Fruit fly (Drosophila melanogaster) S2 (cell line): ENCODE results near the gene Tim9a.

Experiments used
- CG8478 ChIP-seq: fragments of >200 bp; optimal IDR thresholded peaks from 2 replicates; lab custom pipeline; 2018
- CTCF ChIP-seq, 2 experiments: fragments of >200 bp; optimal IDR thresholded peaks; 2 replicates each; lab custom pipeline; 2018

The Tim9a gene

dm6 chrX:13384583-13385342 lies at the start of gene Tim9a, which contains the start of gene Rbp1-like:
Tim9a (plus strand) TSS chrX:13385210.
Rbp1-like (minus strand) TSS chrX:13384877.
- TF ChIP-seq CTCF (optimal IDR thresholded peaks at IDR 0.05; lab: Kevin White, UChicago) (no peak), CG8478 (no peak)

DNA sequence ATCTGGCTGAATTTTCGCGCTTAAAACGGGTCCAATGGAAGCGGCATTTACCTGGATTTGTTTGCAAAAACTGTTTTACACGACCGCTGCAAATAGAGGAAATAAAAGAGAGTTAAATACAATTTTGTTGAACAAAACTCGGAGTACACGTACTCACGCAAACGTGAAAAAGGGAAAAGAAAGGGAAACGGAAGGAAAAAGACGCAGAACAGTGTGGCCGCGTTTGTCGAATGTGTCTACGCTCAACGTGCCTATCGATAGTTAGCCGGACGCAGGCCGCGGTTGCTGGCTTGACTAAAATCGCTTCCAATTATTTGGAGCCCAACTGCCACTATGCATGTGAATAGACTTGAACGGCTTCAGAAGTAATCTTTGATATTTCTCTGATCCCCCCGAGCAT lies 47.6 kb upstream of the Tim9a start, which contains the start of gene RpS15Aa:
RpS15Aa (minus strand) TSS at position 252 of the 400 bp plus-strand sequence.
- TF ChIP-seq CTCF (optimal IDR thresholded peaks at IDR 0.05; lab: Kevin White, UChicago) (peak; percentile 25 to 44), CG8478 (no peak)

- TF ChIP-seq CG8478 (no peak), CTCF (optimal IDR thresholded peaks at IDR 0.05; lab: Kevin White, UChicago) (peak in 1 of 2 experiments; percentile 12)
These were observed 46.9 kb upstream of the Tim9a start, which contains the start of gene CG15747 for dm6 chrX:13338113-13338512. CG15747 (plus strand) TSS chrX:13338318.

- TF ChIP-seq CG8478 (no peak), CTCF (optimal IDR thresholded peaks at IDR 0.05; lab: Kevin White, UChicago) (no peak)
These were observed 39.7 kb upstream of the Tim9a start for dm6 chrX:13345327-13345726.

DNA sequence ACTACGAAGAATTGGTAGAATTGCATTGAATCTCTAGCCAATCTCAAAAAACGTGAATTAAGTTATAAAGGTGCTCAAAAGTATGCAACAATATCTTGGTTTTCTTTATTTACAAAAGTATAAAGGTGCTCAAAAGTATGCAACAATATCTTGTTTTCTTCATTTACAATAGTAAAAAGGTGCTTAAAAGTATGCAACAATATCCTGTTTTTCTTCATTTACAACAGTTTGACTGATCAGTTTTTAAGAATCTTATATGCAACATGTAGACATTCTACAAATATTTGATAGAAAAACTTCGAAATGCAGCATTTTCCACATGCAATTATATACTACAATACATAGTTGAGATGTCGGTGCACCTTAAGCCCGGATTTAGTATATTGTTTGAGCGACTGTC lies 38.0 kb upstream of the Tim9a start:
- TF ChIP-seq CG8478 (no peak), CTCF (optimal IDR thresholded peaks at IDR 0.05; lab: Kevin White, UChicago) (no peak)

DNA sequence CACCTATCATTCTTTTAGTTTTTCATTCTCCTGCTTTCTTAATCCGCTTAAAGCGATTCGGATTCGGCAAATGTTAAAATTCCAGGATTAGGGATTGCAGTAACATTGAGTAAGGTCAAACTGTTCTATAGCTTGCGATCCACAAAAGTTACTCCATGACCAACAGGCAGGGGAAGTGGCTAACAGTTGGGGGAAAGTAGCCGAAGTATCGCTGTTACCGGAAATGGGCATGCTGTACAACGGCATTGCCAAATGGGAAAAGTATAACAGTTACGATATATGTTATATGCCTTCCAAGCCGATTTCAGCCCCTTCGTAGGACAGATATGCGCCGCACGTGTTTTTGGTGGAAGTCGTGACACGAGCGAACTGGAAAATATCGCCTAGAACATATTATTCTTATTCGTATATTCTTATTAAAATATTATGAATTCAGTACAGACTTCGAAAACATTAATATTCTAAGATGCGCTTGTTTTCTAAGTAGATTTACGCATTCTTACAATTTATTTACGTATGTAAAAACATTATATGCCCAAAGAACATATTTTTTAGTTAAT lies 26.7 kb upstream of the Tim9a start:
- TF ChIP-seq CG8478 (no peak), CTCF (optimal IDR thresholded peaks at IDR 0.05; lab: Kevin White, UChicago) (no peak)

- TF ChIP-seq CG8478 (no peak), CTCF (optimal IDR thresholded peaks at IDR 0.05; lab: Kevin White, UChicago) (no peak)
These were observed 26.1 kb upstream of the Tim9a start, which contains the start of gene Syt12 for dm6 chrX:13358948-13359347. Syt12 (plus strand) TSS chrX:13359248.

- TF ChIP-seq CG8478: no peak
- TF ChIP-seq CTCF (optimal IDR thresholded peaks at IDR 0.05; lab: Kevin White, UChicago): no peak
These were observed 16.9 kb upstream of the Tim9a start, which contains the start of gene dmrt11E for dm6 chrX:13368149-13368548. dmrt11E (plus strand) TSS chrX:13368191.

DNA sequence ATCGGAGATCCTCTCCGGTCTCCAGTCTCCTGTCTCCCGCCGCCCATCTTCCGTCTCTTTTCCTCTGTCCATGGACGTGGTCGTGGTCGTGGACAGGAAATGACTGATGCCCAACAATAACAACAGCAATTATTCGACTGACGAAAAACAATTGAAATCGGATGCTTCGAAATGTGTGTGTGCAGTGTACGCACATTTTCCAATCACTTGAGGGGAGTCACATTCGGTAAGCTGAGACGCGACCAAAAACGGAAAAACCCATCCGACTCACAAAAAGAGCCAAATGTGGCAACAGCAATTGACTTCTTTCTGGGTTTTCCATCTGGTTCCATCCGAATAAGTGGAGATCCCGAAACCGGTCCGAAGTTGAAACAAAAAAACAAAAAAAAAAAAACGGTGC lies 15.6 kb upstream of the Tim9a start:
- TF ChIP-seq CG8478: no peak
- no peak for TF ChIP-seq CTCF (optimal IDR thresholded peaks at IDR 0.05; lab: Kevin White, UChicago)

DNA sequence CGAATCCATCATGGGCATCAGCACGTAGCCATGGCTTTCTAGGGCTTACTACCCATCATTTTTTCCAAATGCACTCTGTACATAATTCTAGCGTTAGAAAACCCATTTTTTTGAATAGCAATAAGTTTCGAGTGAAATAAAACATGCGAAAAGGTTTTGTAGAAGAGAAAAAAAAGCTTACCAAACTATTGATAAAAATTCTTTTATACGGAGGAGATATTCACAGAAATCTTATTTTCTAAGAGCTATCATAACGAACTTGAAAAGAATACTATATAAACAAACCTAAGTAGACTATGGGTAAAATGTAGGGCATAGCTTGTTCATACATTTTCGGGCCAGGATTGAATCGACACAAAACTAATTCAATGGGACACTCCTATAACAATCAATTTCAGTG lies 14.7 kb upstream of the Tim9a start, which contains the start of gene CG1640:
CG1640 (plus strand) TSS at position 301 of the 400 bp plus-strand sequence.
- TF ChIP-seq CG8478 (no peak), CTCF (optimal IDR thresholded peaks at IDR 0.05; lab: Kevin White, UChicago) (no peak)

DNA sequence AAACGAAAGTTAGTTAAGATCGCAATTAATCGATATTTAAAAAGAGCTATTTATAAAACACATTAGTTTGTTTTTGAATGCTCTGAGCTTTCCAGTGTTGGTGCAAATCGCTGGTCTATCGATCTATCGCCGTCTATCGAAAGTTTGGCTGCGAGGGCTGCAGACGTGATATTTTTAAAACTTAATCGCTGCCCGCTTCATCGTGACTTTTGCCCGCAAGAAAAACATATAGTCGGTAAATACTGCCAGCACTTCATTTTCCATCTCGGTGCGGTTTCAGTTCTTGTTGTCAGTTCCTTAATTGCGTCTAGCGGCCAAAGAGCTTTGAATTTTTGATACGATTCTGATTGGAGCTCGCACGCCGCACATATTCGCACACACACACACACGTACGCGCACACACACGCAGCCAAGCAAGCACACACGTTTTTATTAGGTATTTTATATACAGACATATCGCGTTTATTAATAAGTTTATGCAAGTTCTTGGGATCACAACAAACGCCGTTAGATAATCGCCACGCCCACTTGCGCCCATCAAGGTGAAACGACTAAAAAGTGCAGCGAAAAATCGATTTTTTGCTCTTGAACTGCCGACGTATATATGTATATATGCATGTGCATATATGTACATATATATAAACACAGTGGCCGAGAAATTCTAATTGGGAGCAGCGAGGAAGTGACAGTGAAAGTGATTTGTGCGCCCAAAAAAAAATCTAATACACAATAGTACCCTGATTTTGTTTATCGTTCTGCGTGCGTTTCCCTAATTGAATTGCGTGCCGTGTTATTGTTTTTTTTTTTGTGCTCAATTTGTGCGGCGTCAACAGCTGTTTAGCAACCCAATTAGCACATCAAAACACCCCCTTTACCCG lies 13.9 kb upstream of the Tim9a start:
- TF ChIP-seq CTCF (optimal IDR thresholded peaks at IDR 0.05; lab: Kevin White, UChicago): no peak
- no peak for TF ChIP-seq CG8478

dm6 chrX:13371704-13372049 lies 13.3 kb upstream of the Tim9a start:
- TF ChIP-seq CTCF (optimal IDR thresholded peaks at IDR 0.05; lab: Kevin White, UChicago): no peak
- no peak for TF ChIP-seq CG8478

dm6 chrX:13372512-13372911 lies 12.5 kb upstream of the Tim9a start:
- no peak for TF ChIP-seq CG8478
- TF ChIP-seq CTCF (optimal IDR thresholded peaks at IDR 0.05; lab: Kevin White, UChicago): no peak

DNA sequence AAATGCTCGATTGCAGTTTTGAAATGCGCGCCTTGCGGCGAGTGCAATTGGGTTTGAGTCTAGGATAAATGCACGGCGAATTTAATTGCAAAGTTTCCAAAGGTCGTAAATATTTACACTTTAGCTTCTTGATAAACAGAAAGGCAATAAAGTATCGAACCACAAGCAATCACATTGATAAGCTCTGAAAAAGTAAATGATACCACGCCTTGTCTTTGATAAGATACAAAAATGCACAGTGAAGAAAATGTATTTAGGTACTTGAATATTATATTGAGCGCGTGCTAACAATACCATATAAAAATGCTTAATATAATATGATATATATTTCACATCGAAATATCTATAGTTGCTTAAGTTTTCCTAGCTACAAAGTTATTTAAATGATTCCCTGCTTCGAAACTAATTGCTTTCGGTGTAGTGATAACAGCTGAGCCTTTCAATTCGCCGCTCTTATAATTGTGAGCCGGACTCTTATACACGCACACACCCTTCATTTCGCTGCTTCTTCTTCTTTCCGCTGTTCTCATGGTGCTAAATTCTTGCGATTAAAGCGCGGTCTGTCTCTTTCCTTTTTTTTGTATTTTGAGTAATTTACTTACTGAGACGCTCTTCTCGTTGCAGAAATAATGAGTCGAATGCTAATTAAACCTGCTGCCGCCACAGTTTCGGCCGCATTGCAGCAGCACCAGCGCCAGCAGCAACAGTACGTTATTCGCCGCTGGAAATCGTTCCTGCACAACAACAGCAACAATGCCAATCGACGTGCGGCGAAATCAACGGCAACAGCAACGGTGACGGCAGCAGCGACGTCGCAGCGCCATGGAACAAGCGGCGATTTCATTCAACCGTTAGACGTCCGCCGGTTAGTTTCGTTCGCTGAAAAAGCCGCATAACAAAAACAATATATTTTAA lies 11.5 kb upstream of the Tim9a start:
- TF ChIP-seq CG8478: no peak
- peak in 1 of 2 experiments; percentile 4 for TF ChIP-seq CTCF (optimal IDR thresholded peaks at IDR 0.05; lab: Kevin White, UChicago)
